Fruit fly (Drosophila melanogaster) S2 (cell line): ENCODE data around the gene Cyp313a5.

Experiments used
- CG8478 ChIP-seq: fragments of >200 bp; optimal IDR thresholded peaks from 2 replicates; lab custom pipeline; 2018
- CTCF ChIP-seq, 2 experiments: fragments of >200 bp; optimal IDR thresholded peaks; 2 replicates each; lab custom pipeline; 2018

- TF ChIP-seq CG8478 (lab: Kevin White, UChicago): no peak
- no peak for TF ChIP-seq CTCF (optimal IDR thresholded peaks at IDR 0.05; lab: Kevin White, UChicago)
Measured at dm6 chr3R:12219497-12219896, 15.0 kb downstream of the Cyp313a5 start, which contains the start of gene Cog1.
